Worm (Caenorhabditis elegans) whole organism, young adult: ENCODE measurements around the gene mig-17.

Experiments used
- D2030.7 ChIP-seq: fragments of 200-800 bp; sonication (Bioruptor generic); IDR thresholded peaks from 2 replicates; pipeline ENCODE4 v1.3.6; 2022; ENCODE audit warnings: missing genetic modification reagents, missing genetic modification characterization, missing compliant biosample characterization
- F57C9.4 ChIP-seq: sonication (generic microtip); optimal IDR thresholded peaks from 2 replicates; lab custom pipeline; 2017; ENCODE audit warnings: mild to moderate bottlenecking, missing genetic modification characterization, missing compliant biosample characterization
- T26A5.8 ChIP-seq: sonication (generic microtip); optimal IDR thresholded peaks from 2 replicates; lab custom pipeline; 2016; ENCODE audit warnings: missing genetic modification characterization, missing compliant biosample characterization
- Y53F4B.3 ChIP-seq: fragments of 200-800 bp; sonication (Bioruptor generic); IDR thresholded peaks from 2 replicates; pipeline ENCODE4 v1.3.6; 2022; ENCODE audit warnings: missing genetic modification reagents, missing genetic modification characterization, missing compliant biosample characterization
- Y56A3A.18 ChIP-seq: fragments of 200-800 bp; sonication (Bioruptor generic); IDR thresholded peaks from 2 replicates; pipeline ENCODE4 v1.3.6; 2022; ENCODE audit warnings: missing genetic modification reagents, missing genetic modification characterization, missing compliant biosample characterization
- Y79H2A.3 ChIP-seq: fragments of 200-800 bp; sonication (Bioruptor generic); conservative IDR thresholded peaks from 2 replicates; pipeline ENCODE4 v1.3.6; 2022; ENCODE audit warnings: missing genetic modification reagents, missing genetic modification characterization, missing compliant biosample characterization
- Y95B8A.8 ChIP-seq: fragments of 200-800 bp; sonication (Bioruptor generic); IDR thresholded peaks from 2 replicates; pipeline ENCODE4 v1.3.6; 2022; ENCODE audit warnings: missing genetic modification reagents, missing genetic modification characterization, missing compliant biosample characterization
- akir-1 ChIP-seq: fragments of 200-800 bp; sonication (Bioruptor generic); optimal IDR thresholded peaks from 2 replicates; lab custom pipeline; 2018; ENCODE audit warnings: mild to moderate bottlenecking, missing genetic modification characterization, moderate library complexity, missing compliant biosample characterization
- aptf-2 ChIP-seq: fragments of 200-800 bp; sonication (Bioruptor generic); conservative IDR thresholded peaks from 2 replicates; pipeline ENCODE4 v1.3.6; 2022; ENCODE audit warnings: missing genetic modification reagents, missing genetic modification characterization, missing compliant biosample characterization
- aptf-3 ChIP-seq: fragments of 200-800 bp; sonication (Bioruptor generic); IDR thresholded peaks from 2 replicates; pipeline ENCODE4 v1.3.6; 2022; ENCODE audit warnings: missing genetic modification characterization, missing compliant biosample characterization
- atf-7 ChIP-seq: sonication (generic microtip); optimal IDR thresholded peaks from 2 replicates; lab custom pipeline; 2017; ENCODE audit warnings: mild to moderate bottlenecking, missing genetic modification characterization, missing compliant biosample characterization
- cebp-1 ChIP-seq, 2 experiments: fragments of 200-800 bp in 1 of 2; sonication (Bioruptor generic) in 1 of 2; sonication (generic microtip) in 1 of 2; IDR thresholded peaks in 1 of 2; optimal IDR thresholded peaks in 1 of 2; 2 replicates each; pipeline versions ENCODE4 v1.3.6 to Lab custom; 2017 to 2022; ENCODE audit warnings: missing compliant biosample characterization in 2 of 2, missing genetic modification characterization in 2 of 2, mild to moderate bottlenecking in 1 of 2, missing genetic modification reagents in 1 of 2, moderate library complexity in 1 of 2
- cebp-2 ChIP-seq: fragments of 200-800 bp; sonication (Bioruptor generic); IDR thresholded peaks from 2 replicates; pipeline ENCODE4 v1.3.6; 2022; ENCODE audit warnings: missing genetic modification characterization, missing compliant biosample characterization
- ceh-27 ChIP-seq: fragments of 200-800 bp; sonication (Bioruptor generic); optimal IDR thresholded peaks from 2 replicates; lab custom pipeline; 2018; ENCODE audit warnings: mild to moderate bottlenecking, missing genetic modification characterization, moderate library complexity, missing compliant biosample characterization
- ceh-40 ChIP-seq: fragments of 200-800 bp; sonication (Bioruptor generic); IDR thresholded peaks from 2 replicates; pipeline ENCODE4 v1.3.6; 2022; ENCODE audit warnings: missing genetic modification characterization, missing compliant biosample characterization
- dpl-1 ChIP-seq: fragments of 150-350 bp; optimal IDR thresholded peaks from 2 replicates; lab custom pipeline; 2014; ENCODE audit warnings: missing biosample characterization, missing genetic modification reagents, missing genetic modification characterization
- egl-18 ChIP-seq: fragments of 200-800 bp; sonication (Bioruptor generic); IDR thresholded peaks from 2 replicates; pipeline ENCODE4 v1.3.6; 2022; ENCODE audit warnings: missing genetic modification reagents, missing genetic modification characterization, missing compliant biosample characterization
- egl-44 ChIP-seq: fragments of 200-800 bp; sonication (Bioruptor generic); IDR thresholded peaks from 2 replicates; pipeline ENCODE4 v1.3.6; 2022; ENCODE audit warnings: missing genetic modification reagents, missing genetic modification characterization, missing compliant biosample characterization
- ets-4 ChIP-seq: fragments of 200-800 bp; sonication (Bioruptor generic); optimal IDR thresholded peaks from 2 replicates; lab custom pipeline; 2018; ENCODE audit warnings: mild to moderate bottlenecking, missing genetic modification characterization, missing compliant biosample characterization
- hlh-26 ChIP-seq: fragments of 200-800 bp; sonication (Bioruptor generic); conservative IDR thresholded peaks from 2 replicates; pipeline ENCODE4 v1.3.6; 2022; ENCODE audit warnings: missing genetic modification reagents, missing genetic modification characterization, missing compliant biosample characterization
- hmg-20 ChIP-seq: fragments of 200-800 bp; sonication (Bioruptor generic); IDR thresholded peaks from 2 replicates; pipeline ENCODE4 v1.3.6; 2022; ENCODE audit warnings: missing genetic modification reagents, missing genetic modification characterization, missing compliant biosample characterization
- lag-1 ChIP-seq: fragments of 200-800 bp; sonication (Bioruptor generic); IDR thresholded peaks from 2 replicates; pipeline ENCODE4 v1.3.6; 2022; ENCODE audit warnings: missing genetic modification reagents, missing genetic modification characterization, missing compliant biosample characterization
- lin-40 ChIP-seq: sonication (generic microtip); optimal IDR thresholded peaks from 2 replicates; lab custom pipeline; 2016; ENCODE audit warnings: missing genetic modification characterization, mild to moderate bottlenecking, missing compliant biosample characterization, missing genotype, missing genetic modification reagents
- lsy-27 ChIP-seq: sonication (generic microtip); optimal IDR thresholded peaks from 2 replicates; lab custom pipeline; 2017; ENCODE audit warnings: missing genetic modification characterization, mild to moderate bottlenecking, missing compliant biosample characterization, antibody characterized with exemption, missing genotype, borderline replicate concordance; ENCODE audit not compliant: insufficient read depth
- madf-6 ChIP-seq: fragments of 200-800 bp; sonication (Bioruptor generic); IDR thresholded peaks from 2 replicates; pipeline ENCODE4 v1.3.6; 2022; ENCODE audit warnings: missing genetic modification reagents, missing genetic modification characterization, missing compliant biosample characterization
- mel-28 ChIP-seq: sonication (generic microtip); optimal IDR thresholded peaks from 2 replicates; lab custom pipeline; 2016; ENCODE audit warnings: borderline replicate concordance, mild to moderate bottlenecking, missing genetic modification characterization, missing compliant biosample characterization
- nhr-179 ChIP-seq: sonication (generic microtip); optimal IDR thresholded peaks from 2 replicates; lab custom pipeline; 2016; ENCODE audit warnings: mild to moderate bottlenecking, missing genetic modification characterization, missing compliant biosample characterization
- nhr-80 ChIP-seq: sonication (generic microtip); optimal IDR thresholded peaks from 2 replicates; lab custom pipeline; 2016; ENCODE audit warnings: missing genetic modification characterization, missing compliant biosample characterization
- pbrm-1 ChIP-seq: fragments of 200-800 bp; sonication (Bioruptor generic); IDR thresholded peaks from 2 replicates; pipeline ENCODE4 v1.3.6; 2022; ENCODE audit warnings: missing genetic modification reagents, missing genetic modification characterization, missing compliant biosample characterization
- rec-8 ChIP-seq, 2 experiments: sonication (generic microtip); optimal IDR thresholded peaks; 2 replicates each; lab custom pipeline; 2016; ENCODE audit warnings: mild to moderate bottlenecking in 2 of 2, missing genetic modification characterization in 2 of 2, missing genetic modification reagents in 2 of 2, missing genotype in 2 of 2, missing biosample characterization in 1 of 2, missing compliant biosample characterization in 1 of 2, moderate library complexity in 1 of 2
- rpc-1 ChIP-seq, 2 experiments: fragments of 150-350 bp in 1 of 2; sonication (generic microtip) in 1 of 2; optimal IDR thresholded peaks; 2 replicates each; lab custom pipeline; 2014 to 2018; ENCODE audit warnings: missing biosample characterization in 1 of 2, missing genetic modification characterization in 1 of 2, missing genetic modification reagents in 1 of 2, missing genotype in 1 of 2
- tbp1 ChIP-seq: fragments of 200-800 bp; sonication (Bioruptor generic); optimal IDR thresholded peaks from 2 replicates; lab custom pipeline; 2018; ENCODE audit warnings: mild to moderate bottlenecking, missing genetic modification characterization, missing compliant biosample characterization
- tbx-9 ChIP-seq: sonication (generic microtip); optimal IDR thresholded peaks from 2 replicates; lab custom pipeline; 2016; ENCODE audit warnings: borderline replicate concordance, missing genetic modification characterization, inconsistent platforms, missing compliant biosample characterization
- unc-62 ChIP-seq: fragments of 150-350 bp; optimal IDR thresholded peaks from 2 replicates; lab custom pipeline; 2014; ENCODE audit warnings: missing biosample characterization, missing genetic modification reagents, missing genetic modification characterization
- zfh-2 ChIP-seq: fragments of 200-800 bp; sonication (Bioruptor generic); conservative IDR thresholded peaks from 2 replicates; pipeline ENCODE4 v1.3.6; 2022; ENCODE audit warnings: missing genetic modification reagents, missing genetic modification characterization, missing compliant biosample characterization
- zim-3 ChIP-seq: sonication (generic microtip); optimal IDR thresholded peaks from 2 replicates; lab custom pipeline; 2017; ENCODE audit warnings: mild to moderate bottlenecking, missing genetic modification characterization, moderate library complexity, missing compliant biosample characterization
- ztf-22 ChIP-seq: fragments of 200-800 bp; sonication (Bioruptor generic); optimal IDR thresholded peaks from 2 replicates; lab custom pipeline; 2018; ENCODE audit warnings: mild to moderate bottlenecking, missing genetic modification characterization, moderate library complexity, missing compliant biosample characterization
- ztf-28 ChIP-seq: fragments of 200-800 bp; sonication (Bioruptor generic); IDR thresholded peaks from 2 replicates; pipeline ENCODE4 v1.3.6; 2022; ENCODE audit warnings: missing genetic modification reagents, missing genetic modification characterization, missing compliant biosample characterization

mig-17 gene

ce11 chrV:11435242-11435641 is 11.2 kb upstream of the mig-17 start:
- TF ChIP-seq zfh-2 (no peak), unc-62 (GFP tag; lab: Kevin White, UChicago) (no peak), lag-1 (GFP tag; lab: Robert Waterston, UW) (no peak), aptf-2 (GFP tag; lab: Robert Waterston, UW) (no peak), Y53F4B.3 (GFP tag; lab: Robert Waterston, UW) (no peak), cebp-2 (GFP tag; lab: Robert Waterston, UW) (no peak), atf-7 (tag; lab: Kevin White, UChicago) (no peak), rec-8 (tag; optimal IDR thresholded peaks at IDR 0.05; lab: Kevin White, UChicago) (no peak), Y79H2A.3 (GFP tag; lab: Robert Waterston, UW) (no peak), Y95B8A.8 (GFP tag; lab: Robert Waterston, UW) (no peak), egl-18 (no peak), T26A5.8 (tag; lab: Kevin White, UChicago) (no peak), lin-40 (tag; lab: Kevin White, UChicago) (no peak), nhr-80 (tag; lab: Kevin White, UChicago) (no peak), hmg-20 (GFP tag; lab: Robert Waterston, UW) (no peak), madf-6 (no peak)

- TF ChIP-seq rpc-1 (optimal IDR thresholded peaks at IDR 0.05; lab: Kevin White, UChicago), result no peak
- TF ChIP-seq rpc-1 (tag; optimal IDR thresholded peaks at IDR 0.05; lab: Kevin White, UChicago), result no peak
- no peak for TF ChIP-seq Y56A3A.18
- TF ChIP-seq ztf-22, result no peak
- no peak for TF ChIP-seq zim-3 (tag; lab: Kevin White, UChicago)
- TF ChIP-seq hlh-26 (GFP tag; lab: Robert Waterston, UW), result no peak
- TF ChIP-seq dpl-1 (GFP tag; lab: Kevin White, UChicago), result no peak
- no peak for TF ChIP-seq nhr-179 (tag; lab: Kevin White, UChicago)
- TF ChIP-seq F57C9.4, result no peak
- TF ChIP-seq, all 124 proteins: peak for 0
Observed at ce11 chrV:11436407-11436806, 10.1 kb upstream of the mig-17 start.

ce11 chrV:11438464-11438863 is 8.0 kb upstream of the mig-17 start, which contains the start of gene dmsr-1:
dmsr-1 (plus strand) TSS chrV:11438764.
- no peak for TF ChIP-seq mel-28 (tag; lab: Kevin White, UChicago)
- no peak for TF ChIP-seq cebp-1 (GFP tag; IDR thresholded peaks at IDR 0.05; lab: Robert Waterston, UW)
- no peak for TF ChIP-seq cebp-1 (tag; optimal IDR thresholded peaks at IDR 0.05; lab: Kevin White, UChicago)
- TF ChIP-seq ztf-28 (GFP tag; lab: Robert Waterston, UW), result no peak
- TF ChIP-seq zfh-2, result no peak
- no peak for TF ChIP-seq tbx-9 (tag; lab: Kevin White, UChicago)
- TF ChIP-seq madf-6, result no peak
- no peak for TF ChIP-seq ceh-40 (GFP tag; lab: Robert Waterston, UW)
- no peak for TF ChIP-seq akir-1 (GFP tag; lab: Kevin White, UChicago)
- TF ChIP-seq atf-7 (tag; lab: Kevin White, UChicago), result no peak
- no peak for TF ChIP-seq egl-44
- no peak for TF ChIP-seq D2030.7 (GFP tag; lab: Robert Waterston, UW)
- no peak for TF ChIP-seq ceh-27 (GFP tag; lab: Kevin White, UChicago)
- no peak for TF ChIP-seq ets-4 (GFP tag; lab: Kevin White, UChicago)
- no peak for TF ChIP-seq hmg-20 (GFP tag; lab: Robert Waterston, UW)
- no peak for TF ChIP-seq aptf-3 (GFP tag; lab: Robert Waterston, UW)
- TF ChIP-seq lsy-27 (tag; lab: Kevin White, UChicago), result no peak
- no peak for TF ChIP-seq tbp1 (GFP tag; lab: Kevin White, UChicago)
- no peak for TF ChIP-seq pbrm-1
